Worm (Caenorhabditis elegans): ENCODE data around the gene del-2.

DNA sequence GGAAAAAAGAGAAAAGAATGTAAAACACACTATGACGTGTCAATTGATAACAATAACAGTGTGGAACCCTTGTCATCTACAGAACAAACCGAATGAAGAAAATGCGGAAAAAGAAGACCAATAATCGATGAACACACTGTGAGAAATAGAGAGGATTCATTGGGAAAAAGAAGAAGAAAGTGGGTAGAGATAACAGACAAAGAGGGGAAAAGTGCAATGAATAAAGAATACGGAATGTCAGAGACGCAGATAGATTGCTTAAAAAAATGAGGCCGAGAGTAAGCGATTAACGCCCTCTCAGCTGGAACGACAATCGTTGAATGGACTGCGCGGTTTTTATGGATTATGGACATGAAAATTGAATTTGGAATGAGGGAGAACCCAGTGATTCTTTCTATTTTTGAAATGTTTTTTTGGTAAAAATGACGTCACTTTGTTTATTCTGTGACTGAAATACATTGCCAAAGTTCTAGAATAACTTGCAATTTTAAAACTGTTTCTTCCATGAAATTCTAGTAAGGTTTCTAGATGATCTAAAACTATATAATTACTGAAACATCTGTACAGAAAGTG lies 6.0 kb upstream of the del-2 start, which contains the start of gene amph-1:
- TF ChIP-seq lsy-27 (tag; optimal IDR thresholded peaks at IDR 0.05; ENCODE audit: borderline replicate concordance, insufficient read depth) (no peak), cebp-2 (GFP tag; IDR thresholded peaks at IDR 0.05) (no peak), unc-130 (GFP tag; optimal IDR thresholded peaks at IDR 0.05) (no peak), ama-1 (optimal IDR thresholded peaks at IDR 0.05) (no peak), ama-1 (GFP tag; optimal IDR thresholded peaks at IDR 0.05) (no peak), ceh-27 (GFP tag; optimal IDR thresholded peaks at IDR 0.05) (no peak), akir-1 (GFP tag; optimal IDR thresholded peaks at IDR 0.05) (no peak), T07F8.4 (tag; optimal IDR thresholded peaks at IDR 0.05) (no peak)
